Fruit fly (Drosophila melanogaster): ENCODE data around the gene Aps.

Gene Aps

DNA sequence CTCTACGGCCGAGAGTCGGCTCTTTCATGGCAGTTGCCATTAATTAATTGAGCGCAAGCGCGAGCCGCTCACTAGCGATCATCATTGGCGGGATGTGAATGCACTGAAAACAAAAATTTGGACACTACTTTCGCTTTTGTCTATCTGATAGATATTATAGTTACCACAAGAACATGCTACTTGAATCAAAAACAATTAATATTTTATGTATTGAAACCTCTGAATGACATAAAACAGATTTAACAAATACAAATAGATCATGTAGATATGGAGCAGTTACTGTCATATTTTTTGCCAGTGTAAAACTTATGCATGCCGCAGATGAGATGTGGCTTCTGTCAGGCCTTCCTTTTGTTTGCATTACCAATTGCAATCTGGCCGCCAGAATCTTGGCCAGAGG is 29.0 kb upstream of the Aps start (continued):
- peak in 1 of 2 experiments; percentile 13 for TF ChIP-seq salr (GFP tag; optimal IDR thresholded peaks at IDR 0.05)
- peak; percentile 42 for TF ChIP-seq CG11294 (GFP tag; IDR thresholded peaks at IDR 0.05)
- peak; percentile 43 for TF ChIP-seq net (GFP tag; optimal IDR thresholded peaks at IDR 0.05)
- TF ChIP-seq CG6276 (GFP tag; optimal IDR thresholded peaks at IDR 0.05): peak; percentile 48
- peak; percentile 27 for TF ChIP-seq Smox (GFP tag; optimal IDR thresholded peaks at IDR 0.05)
- TF ChIP-seq Hr39 (GFP tag; optimal IDR thresholded peaks at IDR 0.05): no peak
- peak; percentile 72 for TF ChIP-seq CG15336 (GFP tag; IDR thresholded peaks at IDR 0.05)
- TF ChIP-seq CG7368 (GFP tag; optimal IDR thresholded peaks at IDR 0.05): peak; percentile 45
- TF ChIP-seq CG4318 (GFP tag; optimal IDR thresholded peaks at IDR 0.05): peak; percentile 51
- peak; percentile 65 for TF ChIP-seq svp (GFP tag)
- TF ChIP-seq Lpt (GFP tag; optimal IDR thresholded peaks at IDR 0.05): peak; percentile 55
- TF ChIP-seq OdsH (GFP tag; optimal IDR thresholded peaks at IDR 0.05): peak; percentile 41
- peak; percentile 60 for TF ChIP-seq CG10669 (GFP tag; optimal IDR thresholded peaks at IDR 0.05)
- peak; percentile 62 for TF ChIP-seq CG8632 (GFP tag; optimal IDR thresholded peaks at IDR 0.05)
- TF ChIP-seq Hr4 (GFP tag; optimal IDR thresholded peaks at IDR 0.05): peak; percentile 65
- peak; percentile 60 for TF ChIP-seq dac (GFP tag; optimal IDR thresholded peaks at IDR 0.05)
- TF ChIP-seq pdm3 (GFP tag; optimal IDR thresholded peaks at IDR 0.05): peak; percentile 48

dm6 chr3L:10927349-10927748 is 28.4 kb upstream of the Aps start:
- TF ChIP-seq CG6792 (GFP tag; optimal IDR thresholded peaks at IDR 0.05): no peak
- TF ChIP-seq CG6808 (GFP tag; optimal IDR thresholded peaks at IDR 0.05): no peak
- TF ChIP-seq CG1621 (tag; optimal IDR thresholded peaks at IDR 0.05): no peak
- no peak for TF ChIP-seq CG11762 (GFP tag; optimal IDR thresholded peaks at IDR 0.05; ENCODE audit: insufficient read depth)
- no peak for TF ChIP-seq Hr38 (GFP tag; optimal IDR thresholded peaks at IDR 0.05)
- no peak for TF ChIP-seq CG4318 (GFP tag; optimal IDR thresholded peaks at IDR 0.05)
- TF ChIP-seq CG6276 (GFP tag; optimal IDR thresholded peaks at IDR 0.05): peak; percentile 29
- no peak for TF ChIP-seq vri (GFP tag; optimal IDR thresholded peaks at IDR 0.05)
- peak; percentile 6 for TF ChIP-seq Sox102F (GFP tag; optimal IDR thresholded peaks at IDR 0.05)
- peak; percentile 16 for TF ChIP-seq acj6 (GFP tag; optimal IDR thresholded peaks at IDR 0.05)
- TF ChIP-seq CG15336 (GFP tag; IDR thresholded peaks at IDR 0.05): no peak
- peak; percentile 33 for TF ChIP-seq esn (GFP tag; optimal IDR thresholded peaks at IDR 0.05)
- no peak for TF ChIP-seq Sox15 (GFP tag; optimal IDR thresholded peaks at IDR 0.05)
- TF ChIP-seq CG3919 (GFP tag; optimal IDR thresholded peaks at IDR 0.05): no peak
- no peak for TF ChIP-seq CG11902 (GFP tag; optimal IDR thresholded peaks at IDR 0.05)
- TF ChIP-seq fd59A (GFP tag; optimal IDR thresholded peaks at IDR 0.05): no peak
- peak; percentile 5 for TF ChIP-seq lz (GFP tag; optimal IDR thresholded peaks at IDR 0.05)
- no peak for TF ChIP-seq CG9139 (GFP tag; optimal IDR thresholded peaks at IDR 0.05)
- TF ChIP-seq CG10631 (GFP tag; optimal IDR thresholded peaks at IDR 0.05): no peak
- no peak for TF ChIP-seq Ets96B (tag; optimal IDR thresholded peaks at IDR 0.05)
- TF ChIP-seq achi (GFP tag; optimal IDR thresholded peaks at IDR 0.05): no peak
- TF ChIP-seq Eip75B (GFP tag; optimal IDR thresholded peaks at IDR 0.05): no peak
- TF ChIP-seq Ets21C (GFP tag; optimal IDR thresholded peaks at IDR 0.05): no peak
- no peak for TF ChIP-seq CG31627 (GFP tag; optimal IDR thresholded peaks at IDR 0.05)
- no peak for TF ChIP-seq Sox14 (GFP tag; optimal IDR thresholded peaks at IDR 0.05)
- TF ChIP-seq CG8319 (GFP tag; optimal IDR thresholded peaks at IDR 0.05): no peak
- peak; percentile 38 for TF ChIP-seq Met (GFP tag; optimal IDR thresholded peaks at IDR 0.05)
- peak; percentile 56 for TF ChIP-seq Hr4 (GFP tag; optimal IDR thresholded peaks at IDR 0.05)
- TF ChIP-seq Hr39 (GFP tag; optimal IDR thresholded peaks at IDR 0.05): no peak
- TF ChIP-seq net (GFP tag; optimal IDR thresholded peaks at IDR 0.05): no peak
- peak; percentile 69 for TF ChIP-seq svp (GFP tag)
- no peak for TF ChIP-seq eg (GFP tag; IDR thresholded peaks at IDR 0.05)
- peak; percentile 48 for TF ChIP-seq CG32006 (GFP tag; optimal IDR thresholded peaks at IDR 0.05)
- no peak for TF ChIP-seq Gug (GFP tag; IDR thresholded peaks at IDR 0.05)
- TF ChIP-seq CG7368 (GFP tag; optimal IDR thresholded peaks at IDR 0.05): no peak
- TF ChIP-seq CG34406 (GFP tag; optimal IDR thresholded peaks at IDR 0.05): no peak
- no peak for TF ChIP-seq CG16779 (tag; optimal IDR thresholded peaks at IDR 0.05)
- no peak for TF ChIP-seq fd85E (GFP tag; optimal IDR thresholded peaks at IDR 0.05)
- no peak for TF ChIP-seq dac (GFP tag; optimal IDR thresholded peaks at IDR 0.05)
- TF ChIP-seq cyc (GFP tag; optimal IDR thresholded peaks at IDR 0.05): no peak
- TF ChIP-seq Eip93F (GFP tag; optimal IDR thresholded peaks at IDR 0.05): no peak
- TF ChIP-seq Smox (GFP tag; optimal IDR thresholded peaks at IDR 0.05): peak; percentile 17
- no peak for TF ChIP-seq fkh (GFP tag; optimal IDR thresholded peaks at IDR 0.05)

All from whole organism, prepupa.